Comparison of ENCODE assay signal across 3 worm cellular contexts in the genomic region with DNA sequence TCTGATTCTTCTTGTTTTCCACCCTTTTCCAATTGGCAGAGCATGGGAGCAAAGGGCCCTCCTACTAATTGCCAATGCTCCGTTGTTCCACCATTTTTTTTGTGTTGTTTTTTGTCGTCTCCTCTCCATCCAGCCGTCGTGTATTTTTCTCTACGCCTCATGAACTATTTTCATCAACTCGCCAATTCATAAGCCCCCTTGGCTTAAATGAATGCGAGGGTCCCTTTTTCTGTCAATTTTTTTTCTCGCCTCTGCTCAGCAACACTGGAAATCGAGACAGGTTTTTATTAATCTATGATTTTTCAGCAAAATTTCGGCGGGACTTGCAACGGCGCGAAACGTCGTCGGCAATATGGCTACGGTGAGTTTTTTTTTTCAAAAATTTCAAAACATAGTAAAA.
TF ChIP-seq lines count a peak whose summit lies in the region.

A gene (plus strand): TSS at position 301 of the 400 bp plus-strand sequence.

TF ChIP-seq in whole organism, L1 larva, 84 proteins besides CTCF, POLR2A, EP300 and RAD21:
- peak; percentile 20 for TF ChIP-seq nhr-85 (tag; lab: Kevin White, UChicago)
- TF ChIP-seq C34B4.2 (tag; optimal IDR thresholded peaks at IDR 0.05; lab: Kevin White, UChicago): no peak

TF ChIP-seq in whole organism, L2 larva, 48 proteins besides CTCF, POLR2A, EP300 and RAD21:
- TF ChIP-seq lin-13 (GFP tag; optimal IDR thresholded peaks at IDR 0.05; lab: Kevin White, UChicago) (no peak), unc-55 (GFP tag; optimal IDR thresholded peaks at IDR 0.05; lab: Kevin White, UChicago) (peak; percentile 5), elt-3 (tag; optimal IDR thresholded peaks at IDR 0.05; lab: Kevin White, UChicago) (no peak), mbf-1 (tag; optimal IDR thresholded peaks at IDR 0.05; lab: Kevin White, UChicago) (no peak), zag-1 (tag; optimal IDR thresholded peaks at IDR 0.05; lab: Kevin White, UChicago) (no peak)

TF ChIP-seq in whole organism, late embryonic, 69 proteins besides CTCF, POLR2A, EP300 and RAD21:
- no peak for TF ChIP-seq ets-4 (tag; optimal IDR thresholded peaks at IDR 0.05; lab: Kevin White, UChicago)
- TF ChIP-seq unc-3 (GFP tag; conservative IDR thresholded peaks at IDR 0.05; lab: Robert Waterston, UW): no peak
- TF ChIP-seq unc-3 (tag; optimal IDR thresholded peaks at IDR 0.05; lab: Kevin White, UChicago): peak; percentile 15
